Worm (Caenorhabditis elegans) whole organism, L1 larva: ENCODE measurements around the gene bath-37.

ENCODE experiments used
- C04F5.9 ChIP-seq: sonication (generic microtip); optimal IDR thresholded peaks from 2 replicates; lab custom pipeline; 2016; ENCODE audit warnings: missing genetic modification characterization, missing compliant biosample characterization
- Y116A8C.19 ChIP-seq: sonication (generic microtip); optimal IDR thresholded peaks from 2 replicates; lab custom pipeline; 2016; ENCODE audit warnings: missing compliant biosample characterization, missing genetic modification characterization, borderline replicate concordance
- aha-1 ChIP-seq: fragments of 150-350 bp; optimal IDR thresholded peaks from 2 replicates; lab custom pipeline; 2014; ENCODE audit warnings: missing biosample characterization, missing genetic modification characterization
- alr-1 ChIP-seq: fragments of 200-800 bp; sonication (Bioruptor generic); optimal IDR thresholded peaks from 2 replicates; lab custom pipeline; 2018; ENCODE audit warnings: borderline replicate concordance, mild to moderate bottlenecking, missing genetic modification characterization, missing compliant biosample characterization
- ama-1 ChIP-seq: fragments of 150-350 bp; optimal IDR thresholded peaks from 2 replicates; lab custom pipeline; 2014
- blmp-1 ChIP-seq: fragments of 150-350 bp; optimal IDR thresholded peaks from 2 replicates; lab custom pipeline; 2014; ENCODE audit warnings: missing biosample characterization, missing genetic modification characterization
- ceh-63 ChIP-seq: fragments of 200-800 bp; sonication (Bioruptor generic); optimal IDR thresholded peaks from 2 replicates; lab custom pipeline; 2018; ENCODE audit warnings: mild to moderate bottlenecking, missing genetic modification characterization, missing compliant biosample characterization
- ceh-8 ChIP-seq: fragments of 200-800 bp; sonication (Bioruptor generic); optimal IDR thresholded peaks from 2 replicates; lab custom pipeline; 2018; ENCODE audit warnings: mild to moderate bottlenecking, missing genetic modification characterization, moderate library complexity, missing compliant biosample characterization
- ceh-82 ChIP-seq, 3 experiments: fragments of 150-350 bp in 1 of 3; sonication (generic microtip) in 2 of 3; optimal IDR thresholded peaks; 2 replicates each; lab custom pipeline; 2014 to 2017; ENCODE audit warnings: missing biosample characterization in 3 of 3, missing genetic modification characterization in 3 of 3
- ces-1 ChIP-seq: fragments of 150-350 bp; optimal IDR thresholded peaks from 2 replicates; lab custom pipeline; 2014; ENCODE audit warnings: missing biosample characterization, missing genetic modification reagents, missing genetic modification characterization
- dsc-1 ChIP-seq: sonication (generic microtip); optimal IDR thresholded peaks from 2 replicates; lab custom pipeline; 2016; ENCODE audit warnings: mild to moderate bottlenecking, missing genetic modification characterization, missing compliant biosample characterization
- efl-1 ChIP-seq, 4 experiments: fragments of 150-350 bp; optimal IDR thresholded peaks in 3 of 4; peaks in 1 of 4; 1 replicate in 1 of 4; 2 replicates in 3 of 4; lab custom pipeline; 2014; ENCODE audit warnings: missing biosample characterization in 2 of 4, missing genetic modification characterization in 2 of 4, missing genetic modification reagents in 2 of 4
- efl-3 ChIP-seq: fragments of 200-800 bp; sonication (Bioruptor generic); optimal IDR thresholded peaks from 2 replicates; lab custom pipeline; 2018; ENCODE audit warnings: mild to moderate bottlenecking, missing genetic modification characterization, missing compliant biosample characterization
- fkh-10 ChIP-seq: sonication (generic microtip); optimal IDR thresholded peaks from 2 replicates; lab custom pipeline; 2017; ENCODE audit warnings: missing biosample characterization, missing genetic modification reagents, missing genetic modification characterization
- fkh-4 ChIP-seq: sonication (generic microtip); optimal IDR thresholded peaks from 2 replicates; lab custom pipeline; 2016; ENCODE audit warnings: missing compliant biosample characterization, missing genetic modification characterization, borderline replicate concordance
- fkh-8 ChIP-seq: sonication (generic microtip); optimal IDR thresholded peaks from 2 replicates; lab custom pipeline; 2016; ENCODE audit warnings: mild to moderate bottlenecking, missing genetic modification characterization, missing compliant biosample characterization
- hlh-17 ChIP-seq: fragments of 200-800 bp; sonication (Bioruptor generic); optimal IDR thresholded peaks from 2 replicates; lab custom pipeline; 2018; ENCODE audit warnings: missing genetic modification characterization, mild to moderate bottlenecking, missing compliant biosample characterization, moderate library complexity, borderline replicate concordance
- irx-1 ChIP-seq: sonication (generic microtip); optimal IDR thresholded peaks from 2 replicates; lab custom pipeline; 2016; ENCODE audit warnings: missing genetic modification characterization, missing compliant biosample characterization
- isw-1 ChIP-seq: fragments of 200-800 bp; sonication (Bioruptor generic); IDR thresholded peaks from 2 replicates; pipeline ENCODE4 v1.3.6; 2022; ENCODE audit warnings: missing genetic modification characterization, missing compliant biosample characterization
- jun-1 ChIP-seq: fragments of 150-350 bp; optimal IDR thresholded peaks from 2 replicates; lab custom pipeline; 2014; ENCODE audit warnings: missing biosample characterization, missing genetic modification reagents, missing genetic modification characterization
- lin-35 ChIP-seq, 2 experiments: fragments of 150-350 bp; optimal IDR thresholded peaks; 2 replicates each; lab custom pipeline; 2014; ENCODE audit warnings: missing biosample characterization in 2 of 2, missing genetic modification characterization in 2 of 2, missing genetic modification reagents in 2 of 2
- lin-39 ChIP-seq: fragments of 150-350 bp; optimal IDR thresholded peaks from 2 replicates; lab custom pipeline; 2014; ENCODE audit warnings: missing biosample characterization, missing genetic modification reagents, missing genetic modification characterization
- lir-3 ChIP-seq: sonication (generic microtip); optimal IDR thresholded peaks from 2 replicates; lab custom pipeline; 2016; ENCODE audit warnings: mild to moderate bottlenecking, missing genetic modification characterization, moderate library complexity, missing compliant biosample characterization; ENCODE audit not compliant: poor library complexity
- lsy-2 ChIP-seq, 2 experiments: fragments of 150-350 bp; optimal IDR thresholded peaks; 2 replicates each; lab custom pipeline; 2014; ENCODE audit warnings: missing biosample characterization in 2 of 2, missing genetic modification characterization in 2 of 2
- mab-9 ChIP-seq: fragments of 200-800 bp; sonication (Bioruptor generic); IDR thresholded peaks from 2 replicates; pipeline ENCODE4 v1.3.6; 2022; ENCODE audit warnings: missing genetic modification reagents, missing genetic modification characterization, missing compliant biosample characterization
- mep-1 ChIP-seq: fragments of 150-350 bp; optimal IDR thresholded peaks from 2 replicates; lab custom pipeline; 2014; ENCODE audit warnings: missing biosample characterization, missing genetic modification characterization
- nhr-11 ChIP-seq: fragments of 150-350 bp; optimal IDR thresholded peaks from 2 replicates; lab custom pipeline; 2014; ENCODE audit warnings: missing biosample characterization, missing genetic modification characterization
- nhr-19 ChIP-seq: fragments of 200-800 bp; sonication (Bioruptor generic); conservative IDR thresholded peaks from 2 replicates; pipeline ENCODE4 v1.3.6; 2022; ENCODE audit warnings: missing genetic modification characterization, missing compliant biosample characterization
- nhr-20 ChIP-seq: sonication (generic microtip); optimal IDR thresholded peaks from 2 replicates; lab custom pipeline; 2016; ENCODE audit warnings: mild to moderate bottlenecking, missing genetic modification characterization, missing compliant biosample characterization
- nhr-28 ChIP-seq: fragments of 150-350 bp; optimal IDR thresholded peaks from 2 replicates; lab custom pipeline; 2014; ENCODE audit warnings: missing biosample characterization, missing genetic modification characterization
- nhr-47 ChIP-seq: sonication (generic microtip); optimal IDR thresholded peaks from 2 replicates; lab custom pipeline; 2016; ENCODE audit warnings: mild to moderate bottlenecking, missing genetic modification characterization, moderate library complexity, missing compliant biosample characterization
- nhr-77 ChIP-seq: fragments of 150-350 bp; optimal IDR thresholded peaks from 2 replicates; lab custom pipeline; 2014; ENCODE audit warnings: missing biosample characterization, missing genetic modification characterization
- nhr-84 ChIP-seq: sonication (generic microtip); optimal IDR thresholded peaks from 2 replicates; lab custom pipeline; 2017; ENCODE audit warnings: missing biosample characterization, missing genetic modification characterization
- nhr-85 ChIP-seq: sonication (generic microtip); peaks from one replicate; lab custom pipeline; 2016; ENCODE audit warnings: missing genetic modification characterization, inconsistent platforms, missing compliant biosample characterization
- nhr-90 ChIP-seq: sonication (generic microtip); optimal IDR thresholded peaks from 2 replicates; lab custom pipeline; 2016; ENCODE audit warnings: mild to moderate bottlenecking, missing genetic modification characterization, missing compliant biosample characterization; ENCODE audit not compliant: poor library complexity
- pag-3 ChIP-seq: sonication (generic microtip); optimal IDR thresholded peaks from 2 replicates; lab custom pipeline; 2017; ENCODE audit warnings: missing genetic modification characterization, mild to moderate bottlenecking, missing compliant biosample characterization, antibody characterized with exemption, borderline replicate concordance; ENCODE audit not compliant: insufficient read depth
- skn-1 ChIP-seq: fragments of 150-350 bp; optimal IDR thresholded peaks from 2 replicates; lab custom pipeline; 2014; ENCODE audit warnings: missing biosample characterization, missing genetic modification characterization
- snpc-4 ChIP-seq: fragments of 150-350 bp; optimal IDR thresholded peaks from 2 replicates; lab custom pipeline; 2014; ENCODE audit warnings: missing biosample characterization, missing genetic modification characterization
- sox-4 ChIP-seq: sonication (generic microtip); optimal IDR thresholded peaks from 2 replicates; lab custom pipeline; 2016; ENCODE audit warnings: missing genetic modification characterization, missing compliant biosample characterization
- sup-37 ChIP-seq: fragments of 200-800 bp; sonication (Bioruptor generic); optimal IDR thresholded peaks from 2 replicates; lab custom pipeline; 2018; ENCODE audit warnings: mild to moderate bottlenecking, missing genetic modification characterization, missing compliant biosample characterization
- swsn-7 ChIP-seq: sonication (generic microtip); optimal IDR thresholded peaks from 2 replicates; lab custom pipeline; 2016; ENCODE audit warnings: missing genetic modification characterization, missing compliant biosample characterization
- tbx-2 ChIP-seq: sonication (generic microtip); optimal IDR thresholded peaks from 2 replicates; lab custom pipeline; 2016; ENCODE audit warnings: missing genetic modification characterization, missing compliant biosample characterization
- unc-130 ChIP-seq: fragments of 150-350 bp; optimal IDR thresholded peaks from 2 replicates; lab custom pipeline; 2017; ENCODE audit warnings: missing biosample characterization, missing genetic modification characterization, inconsistent platforms
- unc-30 ChIP-seq: sonication (generic microtip); optimal IDR thresholded peaks from 2 replicates; lab custom pipeline; 2017; ENCODE audit warnings: missing biosample characterization, missing genetic modification characterization
- unc-62 ChIP-seq: fragments of 150-350 bp; optimal IDR thresholded peaks from 2 replicates; lab custom pipeline; 2014; ENCODE audit warnings: missing biosample characterization, missing genetic modification reagents, missing genetic modification characterization
- unc-98 ChIP-seq: fragments of 200-800 bp; sonication (Bioruptor generic); IDR thresholded peaks from 2 replicates; pipeline ENCODE4 v1.3.6; 2022; ENCODE audit warnings: missing genetic modification characterization, missing compliant biosample characterization
- zag-1 ChIP-seq: fragments of 150-350 bp; optimal IDR thresholded peaks from 2 replicates; lab custom pipeline; 2014; ENCODE audit warnings: missing biosample characterization, missing genetic modification characterization

bath-37 gene

ce11 chrIV:12029722-12030182 is 38.9 kb upstream of the bath-37 start, which contains the start of gene T12G3.11 (continued):
- TF ChIP-seq pag-3 (tag; lab: Kevin White, UChicago) (no peak), nhr-47 (tag; lab: Kevin White, UChicago) (peak; percentile 62), sup-37 (no peak), efl-1 (optimal IDR thresholded peaks at IDR 0.05; lab: Kevin White, UChicago) (peak; percentile 56 to 66), efl-1 (GFP tag; optimal IDR thresholded peaks at IDR 0.05 in 1 of 2; lab: Kevin White, UChicago) (peak; percentile 67 to 93), tbx-2 (tag; lab: Kevin White, UChicago) (peak; percentile 49), fkh-10 (GFP tag; lab: Kevin White, UChicago) (no peak), nhr-85 (tag; lab: Kevin White, UChicago) (no peak), lir-3 (tag; lab: Kevin White, UChicago) (peak; percentile 3), ama-1 (no peak), sox-4 (tag; lab: Kevin White, UChicago) (no peak), zag-1 (tag; lab: Kevin White, UChicago) (no peak), nhr-19 (GFP tag; lab: Robert Waterston, UW) (no peak; the same call in 1 of the 2 replicates), ceh-63 (GFP tag; lab: Kevin White, UChicago) (no peak), skn-1 (peak; percentile 31), nhr-77 (tag; lab: Kevin White, UChicago) (no peak), efl-3 (GFP tag; lab: Kevin White, UChicago) (no peak), unc-62 (GFP tag; lab: Kevin White, UChicago) (no peak), ceh-82 (tag; optimal IDR thresholded peaks at IDR 0.05; lab: Kevin White, UChicago) (peak in 2 of 3 experiments; percentile 7 to 20), hlh-17 (GFP tag; lab: Kevin White, UChicago) (no peak), C04F5.9 (no peak), jun-1 (tag; lab: Kevin White, UChicago) (no peak), irx-1 (tag; lab: Kevin White, UChicago) (peak; percentile 24), fkh-4 (tag; lab: Kevin White, UChicago) (no peak), unc-130 (tag; lab: Kevin White, UChicago) (no peak), fkh-8 (tag; lab: Kevin White, UChicago) (no peak), dsc-1 (tag; lab: Kevin White, UChicago) (peak; percentile 29), nhr-20 (tag; lab: Kevin White, UChicago) (peak; percentile 62), nhr-11 (no peak), snpc-4 (no peak), nhr-84 (tag; lab: Kevin White, UChicago) (no peak), blmp-1 (tag; lab: Kevin White, UChicago) (no peak)
- TF ChIP-seq, all 84 proteins: peak for 22

ce11 chrIV:12031003-12031402 is 37.7 kb upstream of the bath-37 start, which contains the start of the genes T12G3.6 and mrpl-51:
Gene T12G3.6, minus strand, starts transcription at chrIV:12031271.
Gene mrpl-51, plus strand, starts transcription at chrIV:12031324.
- TF ChIP-seq efl-1 (optimal IDR thresholded peaks at IDR 0.05; lab: Kevin White, UChicago) (no peak), efl-1 (GFP tag; optimal IDR thresholded peaks at IDR 0.05 in 1 of 2; lab: Kevin White, UChicago) (peak in 1 of 2 experiments; percentile 1), sox-4 (tag; lab: Kevin White, UChicago) (no peak)
- TF ChIP-seq, all 84 proteins: peak for 1

- TF ChIP-seq nhr-47 (tag; lab: Kevin White, UChicago) (peak; percentile 85), pag-3 (tag; lab: Kevin White, UChicago) (no peak), C04F5.9 (no peak), ces-1 (GFP tag; lab: Kevin White, UChicago) (no peak), efl-3 (GFP tag; lab: Kevin White, UChicago) (no peak), lin-39 (no peak), unc-30 (no peak), isw-1 (peak; percentile 54; the same call in 1 of the 2 replicates), nhr-28 (tag; lab: Kevin White, UChicago) (no peak), mab-9 (GFP tag; lab: Robert Waterston, UW) (no peak), mep-1 (tag; lab: Kevin White, UChicago) (peak; percentile 93), nhr-90 (tag; lab: Kevin White, UChicago) (peak; percentile 72), ceh-8 (GFP tag; lab: Kevin White, UChicago) (no peak), swsn-7 (tag; lab: Kevin White, UChicago) (peak; percentile 87), irx-1 (tag; lab: Kevin White, UChicago) (peak; percentile 32), lsy-2 (tag; optimal IDR thresholded peaks at IDR 0.05; lab: Kevin White, UChicago) (peak; percentile 72 to 83), jun-1 (tag; lab: Kevin White, UChicago) (peak; percentile 81), aha-1 (tag; lab: Kevin White, UChicago) (no peak), zag-1 (tag; lab: Kevin White, UChicago) (no peak), unc-98 (GFP tag; lab: Robert Waterston, UW) (no peak), alr-1 (no peak), Y116A8C.19 (tag; lab: Kevin White, UChicago) (no peak), fkh-10 (GFP tag; lab: Kevin White, UChicago) (no peak), lin-35 (GFP tag; optimal IDR thresholded peaks at IDR 0.05; lab: Kevin White, UChicago) (peak; percentile 62 to 86)
Observed at ce11 chrIV:12032383-12032782, 36.3 kb upstream of the bath-37 start.
